Fruit fly (Drosophila melanogaster): ENCODE data around the gene Nhe1.

Nhe1 gene

dm6 chr2L:59058-59603 is 47.4 kb downstream of the Nhe1 start (continued):
- TF ChIP-seq CG6765 (GFP tag; optimal IDR thresholded peaks at IDR 0.05) (no peak), Bteb2 (GFP tag; optimal IDR thresholded peaks at IDR 0.05) (no peak), kni (GFP tag; optimal IDR thresholded peaks at IDR 0.05) (peak; percentile 8), CG34422 (GFP tag; IDR thresholded peaks at IDR 0.05) (no peak), Dek (tag; optimal IDR thresholded peaks at IDR 0.05) (no peak), peb (GFP tag; IDR thresholded peaks at IDR 0.05) (no peak), sqz (GFP tag; optimal IDR thresholded peaks at IDR 0.05) (peak; percentile 14), dimm (GFP tag; IDR thresholded peaks at IDR 0.05) (no peak), Med (GFP tag) (peak; percentile 63), Hand (GFP tag; optimal IDR thresholded peaks at IDR 0.05) (no peak), CG3163 (GFP tag; optimal IDR thresholded peaks at IDR 0.05) (peak; percentile 38), CG34224 (GFP tag; IDR thresholded peaks at IDR 0.05; ENCODE audit: partially characterized antibody) (no peak), lilli (GFP tag; optimal IDR thresholded peaks at IDR 0.05) (no peak), Xrp1 (GFP tag; IDR thresholded peaks at IDR 0.05) (no peak), CG14050 (GFP tag; IDR thresholded peaks at IDR 0.05) (no peak), toy (GFP tag; IDR thresholded peaks at IDR 0.05) (no peak), Dad (GFP tag; optimal IDR thresholded peaks at IDR 0.05) (no peak), Elba2 (GFP tag; optimal IDR thresholded peaks at IDR 0.05) (no peak), Pdp1 (GFP tag; optimal IDR thresholded peaks at IDR 0.05) (peak in 1 of 2 experiments; percentile 16), CG10366 (GFP tag; IDR thresholded peaks at IDR 0.05) (no peak), unc-4 (GFP tag; IDR thresholded peaks at IDR 0.05; ENCODE audit: partially characterized antibody) (no peak), CG6254 (GFP tag; optimal IDR thresholded peaks at IDR 0.05) (no peak), odd (GFP tag; optimal IDR thresholded peaks at IDR 0.05) (no peak), gsb-n (tag; optimal IDR thresholded peaks at IDR 0.05) (no peak), ttk (GFP tag; IDR thresholded peaks at IDR 0.05) (no peak), chm (GFP tag; IDR thresholded peaks at IDR 0.05) (peak; percentile 14; the same call in 1 of the 2 replicates), p53 (GFP tag; optimal IDR thresholded peaks at IDR 0.05) (no peak)

DNA sequence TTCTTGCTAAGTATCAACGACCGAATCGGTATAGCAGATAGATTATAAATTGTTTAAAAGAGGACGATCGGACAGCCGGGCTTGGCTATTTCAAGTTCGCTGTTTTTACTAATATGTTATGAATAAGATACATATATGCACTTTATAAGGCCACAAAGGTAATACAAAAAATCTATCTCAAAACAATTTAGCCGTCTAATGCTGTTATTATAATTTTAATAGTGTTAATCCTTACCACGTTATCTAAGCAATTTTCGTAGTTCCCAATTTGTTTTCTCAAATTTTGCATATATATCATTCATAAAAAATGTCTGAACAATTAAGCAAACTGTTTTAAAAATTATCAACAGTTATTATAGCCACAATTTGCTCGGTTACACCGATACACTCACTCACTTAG is 49.7 kb downstream of the Nhe1 start:
- TF ChIP-seq dati (GFP tag; IDR thresholded peaks at IDR 0.05) (no peak), NK7.1 (GFP tag; optimal IDR thresholded peaks at IDR 0.05) (no peak), tio (GFP tag; optimal IDR thresholded peaks at IDR 0.05) (no peak), CG12219 (GFP tag; optimal IDR thresholded peaks at IDR 0.05) (no peak), pan (optimal IDR thresholded peaks at IDR 0.05) (no peak), pan (GFP tag; optimal IDR thresholded peaks at IDR 0.05 in 1 of 2, IDR thresholded peaks at IDR 0.05 in 1 of 2) (no peak), nom (GFP tag; optimal IDR thresholded peaks at IDR 0.05) (no peak), sim (GFP tag; IDR thresholded peaks at IDR 0.05) (no peak), Ets65A (GFP tag) (peak; percentile 70), Hsf (GFP tag; optimal IDR thresholded peaks at IDR 0.05) (no peak), sens (GFP tag) (peak; percentile 67)

Data from whole organism, embryonic.